Fruit fly (Drosophila melanogaster): ENCODE data around the gene Sos.

Gene Sos

DNA sequence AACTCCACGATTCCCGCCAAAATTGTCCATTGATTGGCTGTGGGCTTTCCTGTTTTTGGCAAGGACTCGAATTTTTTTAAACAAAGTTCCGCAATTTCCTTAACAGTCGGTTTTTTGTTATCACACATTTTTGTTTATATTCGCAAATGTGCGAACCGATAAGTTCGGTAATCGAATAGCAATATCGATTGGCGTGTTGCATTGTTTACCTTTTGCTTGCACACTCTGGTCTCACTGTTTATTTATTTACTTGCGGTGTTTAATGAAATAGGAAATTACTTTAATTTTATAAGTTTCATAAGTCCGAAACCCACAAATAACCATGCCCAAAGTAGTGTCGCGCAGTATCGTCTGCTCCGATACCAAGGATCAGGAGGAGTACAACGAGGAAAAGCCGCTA is 2.3 kb upstream of the Sos start, which contains the start of the genes Adat1 and CG16865 (continued):
- TF ChIP-seq CG7556 (GFP tag; optimal IDR thresholded peaks at IDR 0.05) (no peak), CG7987 (GFP tag; optimal IDR thresholded peaks at IDR 0.05) (peak; percentile 6), fd3F (GFP tag; optimal IDR thresholded peaks at IDR 0.05) (no peak), grau (tag; optimal IDR thresholded peaks at IDR 0.05) (no peak), CG13424 (tag; optimal IDR thresholded peaks at IDR 0.05) (no peak), hbn (GFP tag; IDR thresholded peaks at IDR 0.05; ENCODE audit: partially characterized antibody) (peak; percentile 61), CG11723 (GFP tag; optimal IDR thresholded peaks at IDR 0.05) (no peak), wor (GFP tag; IDR thresholded peaks at IDR 0.05) (no peak), org-1 (GFP tag; optimal IDR thresholded peaks at IDR 0.05) (no peak), Mes4 (GFP tag; optimal IDR thresholded peaks at IDR 0.05) (no peak), jing (GFP tag; optimal IDR thresholded peaks at IDR 0.05) (no peak), Usf (GFP tag; optimal IDR thresholded peaks at IDR 0.05) (no peak), sd (tag; optimal IDR thresholded peaks at IDR 0.05) (no peak), Rx (GFP tag; IDR thresholded peaks at IDR 0.05) (no peak), chinmo (GFP tag; IDR thresholded peaks at IDR 0.05; ENCODE audit: partially characterized antibody) (0 out of 4 replicates have a peak, but pooled peaks have one; percentile 66), trh (GFP tag; optimal IDR thresholded peaks at IDR 0.05) (no peak), Lhr (GFP tag; optimal IDR thresholded peaks at IDR 0.05) (peak; percentile 14), CG1602 (GFP tag; optimal IDR thresholded peaks at IDR 0.05) (no peak), PHDP (tag; optimal IDR thresholded peaks at IDR 0.05) (no peak), Fer2 (tag; optimal IDR thresholded peaks at IDR 0.05) (no peak), gfzf (GFP tag; optimal IDR thresholded peaks at IDR 0.05) (peak; percentile 76), en (GFP tag; optimal IDR thresholded peaks at IDR 0.05) (no peak), Dfd (GFP tag; optimal IDR thresholded peaks at IDR 0.05) (no peak), dm (GFP tag; optimal IDR thresholded peaks at IDR 0.05) (no peak), ash1 (GFP tag; optimal IDR thresholded peaks at IDR 0.05) (no peak), MTF-1 (GFP tag; optimal IDR thresholded peaks at IDR 0.05; ENCODE audit: borderline replicate concordance) (no peak), Xbp1 (GFP tag; optimal IDR thresholded peaks at IDR 0.05) (no peak), lov (optimal IDR thresholded peaks at IDR 0.05) (no peak), lov (GFP tag; IDR thresholded peaks at IDR 0.05) (no peak), cas (GFP tag; IDR thresholded peaks at IDR 0.05) (no peak), hkb (optimal IDR thresholded peaks at IDR 0.05) (no peak), hkb (GFP tag; IDR thresholded peaks at IDR 0.05) (no peak), vvl (GFP tag; IDR thresholded peaks at IDR 0.05) (no peak), CG12219 (GFP tag; optimal IDR thresholded peaks at IDR 0.05) (no peak), Poxn (GFP tag; IDR thresholded peaks at IDR 0.05) (no peak), Dp (GFP tag; optimal IDR thresholded peaks at IDR 0.05) (peak; percentile 32), so (GFP tag; IDR thresholded peaks at IDR 0.05) (no peak), run (tag; optimal IDR thresholded peaks at IDR 0.05) (no peak), Asciz (GFP tag; optimal IDR thresholded peaks at IDR 0.05) (no peak), CG32767 (GFP tag; IDR thresholded peaks at IDR 0.05) (no peak), BEAF-32 (GFP tag; optimal IDR thresholded peaks at IDR 0.05) (peak; percentile 53), CG16779 (GFP tag; IDR thresholded peaks at IDR 0.05) (no peak), NC2α (GFP tag; optimal IDR thresholded peaks at IDR 0.05) (no peak), CG10959 (GFP tag; IDR thresholded peaks at IDR 0.05) (no peak), inv (GFP tag; IDR thresholded peaks at IDR 0.05; ENCODE audit: partially characterized antibody) (peak; percentile 12; the same call in 1 of the 2 replicates), zen2 (GFP tag; IDR thresholded peaks at IDR 0.05; ENCODE audit: partially characterized antibody) (peak; percentile 42; the same call in 1 of the 3 replicates), h (optimal IDR thresholded peaks at IDR 0.05) (no peak), CG9817 (tag; optimal IDR thresholded peaks at IDR 0.05) (no peak), shn (GFP tag; optimal IDR thresholded peaks at IDR 0.05) (no peak), Adf1 (GFP tag; IDR thresholded peaks at IDR 0.05) (no peak), NFAT (GFP tag; IDR thresholded peaks at IDR 0.05) (no peak), bbx (GFP tag; IDR thresholded peaks at IDR 0.05; ENCODE audit: partially characterized antibody) (peak; percentile 47; the same call in 1 of the 2 replicates)
